Worm (Caenorhabditis elegans): ENCODE results near the gene ZK250.13.

The ZK250.13 gene

ce11 chrII:1945093-1945492 lies 5.5 kb upstream of the ZK250.13 start, which contains the start of gene ZK250.14:
ZK250.14 (minus strand) TSS chrII:1945193.
- TF ChIP-seq efl-1 (optimal IDR thresholded peaks at IDR 0.05): no peak
- TF ChIP-seq efl-1 (GFP tag; optimal IDR thresholded peaks at IDR 0.05 in 1 of 2): no peak
- TF ChIP-seq pax-3 (tag; optimal IDR thresholded peaks at IDR 0.05): no peak
- no peak for TF ChIP-seq hlh-4 (tag; optimal IDR thresholded peaks at IDR 0.05)
- no peak for TF ChIP-seq aly-2 (tag; optimal IDR thresholded peaks at IDR 0.05)
- no peak for TF ChIP-seq ets-5 (GFP tag; IDR thresholded peaks at IDR 0.05)

ce11 chrII:1928578-1928977 lies 11.0 kb downstream of the ZK250.13 start:
- TF ChIP-seq ceh-82 (tag; optimal IDR thresholded peaks at IDR 0.05): no peak
- TF ChIP-seq lin-35 (GFP tag; optimal IDR thresholded peaks at IDR 0.05): peak; percentile 5 to 56
- no peak for TF ChIP-seq aha-1 (tag; optimal IDR thresholded peaks at IDR 0.05)
- TF ChIP-seq vab-15 (tag; optimal IDR thresholded peaks at IDR 0.05): no peak
- TF ChIP-seq lsy-2 (tag; optimal IDR thresholded peaks at IDR 0.05): no peak
- no peak for TF ChIP-seq zag-1 (tag; optimal IDR thresholded peaks at IDR 0.05)
- peak in 1 of 2 experiments; percentile 52 for TF ChIP-seq efl-1 (optimal IDR thresholded peaks at IDR 0.05)
- TF ChIP-seq efl-1 (GFP tag; optimal IDR thresholded peaks at IDR 0.05 in 1 of 2): peak; percentile 60 to 94
- TF ChIP-seq pqm-1 (tag; optimal IDR thresholded peaks at IDR 0.05): no peak
- TF ChIP-seq dpl-1 (GFP tag; optimal IDR thresholded peaks at IDR 0.05): peak; percentile 20 to 54 (median 53)
- no peak for TF ChIP-seq mab-9 (GFP tag; IDR thresholded peaks at IDR 0.05)
- TF ChIP-seq ztf-4 (tag; optimal IDR thresholded peaks at IDR 0.05): no peak
- TF ChIP-seq C34B4.2 (tag; optimal IDR thresholded peaks at IDR 0.05): no peak
- TF ChIP-seq nhr-11 (tag; optimal IDR thresholded peaks at IDR 0.05): no peak
- no peak for TF ChIP-seq nhr-28 (tag; optimal IDR thresholded peaks at IDR 0.05)
- no peak for TF ChIP-seq dsc-1 (tag; optimal IDR thresholded peaks at IDR 0.05)
- TF ChIP-seq nhr-47 (tag; optimal IDR thresholded peaks at IDR 0.05): no peak
- TF ChIP-seq Y116A8C.19 (tag; optimal IDR thresholded peaks at IDR 0.05; ENCODE audit: borderline replicate concordance): no peak

ce11 chrII:1926162-1926561 lies 13.4 kb downstream of the ZK250.13 start, which contains the start of gene F52C6.2:
F52C6.2 (plus strand) TSS chrII:1926462.
- no peak for TF ChIP-seq grh-1 (GFP tag; IDR thresholded peaks at IDR 0.05)
- TF ChIP-seq C04F5.9 (tag; optimal IDR thresholded peaks at IDR 0.05): no peak
- TF ChIP-seq lir-3 (tag; optimal IDR thresholded peaks at IDR 0.05; ENCODE audit: poor library complexity): no peak
- no peak for TF ChIP-seq dsc-1 (tag; optimal IDR thresholded peaks at IDR 0.05)
- no peak for TF ChIP-seq snpc-4 (tag; optimal IDR thresholded peaks at IDR 0.05)

- TF ChIP-seq elt-2 (tag; optimal IDR thresholded peaks at IDR 0.05): no peak
Observed at ce11 chrII:1924459-1924858, 15.1 kb downstream of the ZK250.13 start, which contains the start of gene F52C6.3. F52C6.3 (plus strand) TSS chrII:1924759.

- TF ChIP-seq jun-1 (tag; optimal IDR thresholded peaks at IDR 0.05) (no peak), nhr-85 (tag) (no peak), hlh-17 (GFP tag; optimal IDR thresholded peaks at IDR 0.05; ENCODE audit: borderline replicate concordance) (no peak), C04F5.9 (tag; optimal IDR thresholded peaks at IDR 0.05) (no peak), nhr-84 (tag; optimal IDR thresholded peaks at IDR 0.05) (no peak), lin-14 (GFP tag; optimal IDR thresholded peaks at IDR 0.05) (no peak), nhr-71 (tag; optimal IDR thresholded peaks at IDR 0.05) (no peak), fkh-4 (tag; optimal IDR thresholded peaks at IDR 0.05; ENCODE audit: borderline replicate concordance) (no peak), zag-1 (tag; optimal IDR thresholded peaks at IDR 0.05) (no peak), isw-1 (GFP tag; IDR thresholded peaks at IDR 0.05) (no peak), nhr-11 (tag; optimal IDR thresholded peaks at IDR 0.05) (no peak), ets-5 (GFP tag; IDR thresholded peaks at IDR 0.05) (no peak), lin-35 (GFP tag; optimal IDR thresholded peaks at IDR 0.05) (no peak), lsy-2 (tag; optimal IDR thresholded peaks at IDR 0.05) (no peak), sptf-1 (tag; optimal IDR thresholded peaks at IDR 0.05) (no peak), snu-23 (GFP tag; optimal IDR thresholded peaks at IDR 0.05) (no peak), unc-130 (tag; optimal IDR thresholded peaks at IDR 0.05) (no peak), nhr-47 (tag; optimal IDR thresholded peaks at IDR 0.05) (no peak), unc-86 (tag; optimal IDR thresholded peaks at IDR 0.05) (no peak)
Observed at ce11 chrII:1922665-1923187, 16.8 kb downstream of the ZK250.13 start, which contains the start of the genes bath-2 and F52C6.4. bath-2 (minus strand) TSS chrII:1922765. F52C6.4 (plus strand) TSS chrII:1923137.

Measured in whole organism, L1 larva.